Fruit fly (Drosophila melanogaster): ENCODE data around the gene CG13949.

Gene CG13949

DNA sequence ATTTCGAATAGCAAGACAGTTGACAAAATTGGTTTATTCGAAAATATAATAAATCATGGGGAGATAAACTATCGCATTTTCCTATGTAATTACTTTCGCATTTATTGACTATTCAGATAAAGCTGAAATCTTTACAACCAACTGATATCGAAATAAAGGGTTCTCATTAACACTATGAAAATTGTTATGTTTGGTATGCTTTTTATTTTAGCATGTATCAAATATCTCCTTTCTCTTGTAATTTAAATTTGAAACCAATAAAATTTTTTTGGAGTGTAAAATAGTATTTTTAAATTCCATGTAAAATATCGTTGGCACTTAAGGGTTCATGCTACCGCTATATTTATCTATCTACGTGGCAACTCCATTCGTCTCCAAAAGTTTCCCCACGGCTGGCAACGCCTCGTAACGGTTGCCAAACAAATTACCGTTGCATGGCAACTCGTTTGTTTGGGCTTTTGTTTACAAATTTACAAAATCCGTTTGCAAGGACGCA is at the start of gene CG13949:
Gene CG13949 (plus strand): TSS at position 286 of the 496 bp plus-strand sequence.
- TF ChIP-seq CG8478 (optimal IDR thresholded peaks at IDR 0.05) (no peak), CTCF (optimal IDR thresholded peaks at IDR 0.05) (peak; percentile 59 to 78)

DNA sequence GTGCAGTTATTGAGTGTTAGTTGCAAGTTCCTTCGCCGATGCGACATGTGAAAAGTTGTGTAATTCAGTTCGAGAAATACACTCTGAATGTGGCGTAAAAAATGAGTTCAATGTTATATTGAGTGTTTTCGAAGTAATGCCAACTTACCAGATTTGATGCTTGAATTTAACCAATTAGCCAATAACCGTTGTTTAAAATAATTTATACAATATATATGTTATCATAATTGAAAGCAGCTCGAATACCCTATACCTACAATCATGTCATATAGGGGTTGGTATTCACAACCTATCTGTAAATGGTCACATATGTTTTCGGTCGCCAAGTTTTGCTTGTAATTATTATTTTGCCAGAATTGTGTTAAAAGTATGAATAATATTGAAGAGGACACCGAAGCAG is 44.9 kb upstream of the CG13949 start, which contains the start of gene Nnf1b:
Gene Nnf1b (plus strand): TSS at position 301 of the 400 bp plus-strand sequence.
- TF ChIP-seq CTCF (optimal IDR thresholded peaks at IDR 0.05) (no peak), CG8478 (optimal IDR thresholded peaks at IDR 0.05) (no peak)

- TF ChIP-seq CTCF (optimal IDR thresholded peaks at IDR 0.05): no peak
- TF ChIP-seq CG8478 (optimal IDR thresholded peaks at IDR 0.05): no peak
These were observed 43.7 kb upstream of the CG13949 start, which contains the start of gene Dbp21E2 for dm6 chr2L:811405-811804. Gene Dbp21E2, plus strand, starts transcription at chr2L:811584.

dm6 chr2L:815785-816389 is 39.2 kb upstream of the CG13949 start, which contains the start of the genes Saf6 and Pex12:
Gene Saf6, minus strand, starts transcription at chr2L:815950.
Gene Pex12, plus strand, starts transcription at chr2L:815993.
- TF ChIP-seq CG8478 (optimal IDR thresholded peaks at IDR 0.05): no peak
- no peak for TF ChIP-seq CTCF (optimal IDR thresholded peaks at IDR 0.05)

DNA sequence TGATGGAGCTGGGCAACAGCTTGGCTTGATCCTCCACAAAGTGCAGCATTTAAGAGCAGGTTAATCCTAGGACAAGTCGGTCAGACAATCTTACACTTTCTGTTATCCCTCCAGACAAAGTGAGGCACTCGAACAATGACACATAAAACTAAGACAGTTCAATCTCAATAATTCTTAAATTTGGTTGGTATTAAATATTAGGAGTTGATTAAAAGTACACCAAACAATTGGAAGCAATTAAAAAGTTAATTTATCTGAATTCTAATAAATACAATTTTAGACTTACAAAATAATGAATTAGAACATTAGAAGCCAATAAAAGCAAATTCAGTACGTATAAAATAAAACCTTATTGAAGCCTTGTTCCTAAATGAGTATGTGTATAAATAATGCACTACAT is 37.3 kb upstream of the CG13949 start, which contains the start of gene CG15880:
Gene CG15880 (minus strand): TSS at position 101 of the 400 bp plus-strand sequence.
- no peak for TF ChIP-seq CTCF (optimal IDR thresholded peaks at IDR 0.05)
- TF ChIP-seq CG8478 (optimal IDR thresholded peaks at IDR 0.05): no peak

DNA sequence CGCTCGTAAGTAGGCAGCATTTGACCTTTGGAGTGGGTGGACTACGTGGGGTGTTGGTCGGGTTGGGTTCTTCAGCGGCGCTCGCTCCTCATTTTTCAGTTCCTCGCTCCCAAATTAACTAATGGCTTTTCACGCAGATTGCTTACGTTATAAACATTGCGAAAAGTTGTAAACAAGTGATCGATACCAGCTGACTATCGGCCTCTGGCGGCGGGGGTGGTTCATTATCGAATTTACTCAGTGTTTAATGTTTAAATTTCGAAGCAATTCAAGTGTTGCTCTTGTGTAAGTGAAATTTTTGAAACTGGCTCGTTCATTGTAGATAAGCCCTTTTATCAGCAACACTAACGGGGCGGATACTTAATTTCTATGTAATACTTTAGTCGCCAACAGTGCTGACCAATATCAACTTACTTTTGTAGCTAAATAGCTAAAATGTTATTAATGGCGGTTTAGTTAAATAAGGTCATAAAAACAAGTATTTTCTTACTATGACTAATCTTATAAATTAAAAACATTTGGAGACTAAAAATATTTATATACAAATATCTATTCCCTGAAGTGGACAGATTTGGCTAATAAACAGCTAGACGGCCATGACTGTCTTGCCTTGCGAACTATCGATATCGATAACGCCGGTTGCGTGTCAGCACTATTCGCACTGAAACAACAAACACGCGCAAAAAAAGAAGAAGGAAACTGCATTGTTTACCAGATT is 35.7 kb upstream of the CG13949 start, which contains the start of the genes PGAP2 and Clp:
Gene PGAP2 (minus strand): TSS at position 194 of the 718 bp plus-strand sequence.
Gene Clp (plus strand): TSS at position 650 of the 718 bp plus-strand sequence.
- TF ChIP-seq CG8478 (optimal IDR thresholded peaks at IDR 0.05) (no peak), CTCF (optimal IDR thresholded peaks at IDR 0.05) (peak in 1 of 2 experiments; percentile 35)

- TF ChIP-seq CG8478 (optimal IDR thresholded peaks at IDR 0.05): no peak
- peak; percentile 36 to 56 for TF ChIP-seq CTCF (optimal IDR thresholded peaks at IDR 0.05)
These were observed 33.7 kb upstream of the CG13949 start, which contains the start of gene CG3662 for dm6 chr2L:821242-821985. Gene CG3662, plus strand, starts transcription at chr2L:821289.

dm6 chr2L:821986-822711 is 33.0 kb upstream of the CG13949 start:
- TF ChIP-seq CTCF (optimal IDR thresholded peaks at IDR 0.05): no peak
- TF ChIP-seq CG8478 (optimal IDR thresholded peaks at IDR 0.05): no peak

dm6 chr2L:825768-826263 is 29.3 kb upstream of the CG13949 start, which contains the start of the genes CG3862 and dock:
Gene CG3862, minus strand, starts transcription at chr2L:825861.
Gene dock, plus strand, starts transcription at chr2L:825969.
- TF ChIP-seq CTCF (optimal IDR thresholded peaks at IDR 0.05) (peak; percentile 59 to 65), CG8478 (optimal IDR thresholded peaks at IDR 0.05) (no peak)

DNA sequence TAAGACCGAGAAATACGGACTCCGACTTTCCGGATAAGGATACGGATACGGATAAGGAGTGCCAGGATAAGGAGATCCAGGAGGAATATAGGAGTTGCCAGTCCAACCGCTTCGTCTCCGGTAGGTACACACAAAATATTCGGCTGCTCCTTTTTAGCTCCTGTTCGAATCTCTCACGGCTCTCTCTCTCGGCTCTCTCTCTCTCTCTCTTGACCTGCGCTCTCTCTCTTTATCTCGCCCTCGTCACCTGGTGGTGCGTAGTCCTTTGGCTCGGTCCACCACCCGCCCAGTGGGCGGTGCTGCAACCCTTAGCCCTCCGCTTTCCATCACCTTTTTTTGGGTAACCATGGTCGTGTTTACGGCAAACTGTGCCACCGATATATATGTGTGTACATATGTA is 28.7 kb upstream of the CG13949 start:
- TF ChIP-seq CTCF (optimal IDR thresholded peaks at IDR 0.05): no peak
- TF ChIP-seq CG8478 (optimal IDR thresholded peaks at IDR 0.05): no peak

dm6 chr2L:827049-827448 is 28.1 kb upstream of the CG13949 start:
- TF ChIP-seq CTCF (optimal IDR thresholded peaks at IDR 0.05): no peak
- TF ChIP-seq CG8478 (optimal IDR thresholded peaks at IDR 0.05): no peak

DNA sequence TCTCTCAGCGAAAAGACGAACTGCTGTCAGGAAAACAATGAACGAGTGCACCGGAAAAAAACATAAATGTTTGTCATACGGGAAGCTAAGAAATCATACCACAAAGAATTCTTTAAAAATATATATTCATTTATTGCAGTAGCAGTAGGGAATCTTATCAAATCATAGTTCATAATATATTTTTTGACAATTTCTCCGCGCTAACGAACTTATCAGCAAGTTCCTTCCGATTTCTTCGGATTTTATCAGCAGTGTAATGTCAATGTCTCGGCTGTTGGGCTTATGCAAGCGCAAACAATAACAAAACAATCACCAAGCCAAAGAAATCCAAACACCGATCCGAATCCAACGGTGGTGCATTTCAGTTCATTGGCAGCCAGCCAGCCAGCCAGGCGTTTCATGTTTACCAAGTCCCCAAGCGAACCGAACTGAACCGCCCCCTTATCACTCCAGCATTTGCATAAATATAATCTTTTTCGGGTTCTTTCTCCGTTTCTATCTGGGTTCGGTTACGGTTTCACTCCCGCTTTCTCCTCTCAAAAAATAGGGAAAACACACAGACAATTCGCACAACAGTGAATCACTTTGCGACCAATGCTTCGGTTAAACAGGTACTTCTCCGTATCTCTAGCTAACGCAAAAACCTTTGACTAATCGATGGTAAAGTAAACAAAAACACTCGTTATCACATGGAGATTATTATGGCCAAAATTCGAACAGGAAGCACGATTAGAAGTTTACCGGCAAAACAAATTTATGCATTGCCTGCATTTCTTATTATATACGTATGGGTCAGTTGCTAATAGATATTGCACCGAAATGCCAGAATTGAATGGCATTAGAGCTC is 27.4 kb upstream of the CG13949 start:
- TF ChIP-seq CTCF (optimal IDR thresholded peaks at IDR 0.05) (no peak), CG8478 (optimal IDR thresholded peaks at IDR 0.05) (no peak)

- TF ChIP-seq CTCF (optimal IDR thresholded peaks at IDR 0.05) (no peak), CG8478 (optimal IDR thresholded peaks at IDR 0.05) (no peak)
These were observed 17.1 kb upstream of the CG13949 start for dm6 chr2L:837989-838388.

Data from S2 (cell line).